Worm (Caenorhabditis elegans): Measurements from ENCODE around the gene pap-2.

The pap-2 gene

ce11 chrII:9573412-9573811, 35.8 kb downstream of the pap-2 start:
- no peak for TF ChIP-seq unc-62 (GFP tag; optimal IDR thresholded peaks at IDR 0.05)

ce11 chrII:9566045-9566444, 43.2 kb downstream of the pap-2 start:
- no peak for TF ChIP-seq unc-62 (GFP tag; optimal IDR thresholded peaks at IDR 0.05)

- no peak for TF ChIP-seq unc-62 (GFP tag; optimal IDR thresholded peaks at IDR 0.05)
Measured at ce11 chrII:9560895-9561294, 48.3 kb downstream of the pap-2 start.

- no peak for TF ChIP-seq unc-62 (GFP tag; optimal IDR thresholded peaks at IDR 0.05)
Measured at ce11 chrII:9559929-9560328, 49.3 kb downstream of the pap-2 start, which contains the start of gene F35H8.4. Gene F35H8.4, minus strand, starts transcription at chrII:9560029.

ce11 chrII:9558906-9559305, 50.3 kb downstream of the pap-2 start:
- TF ChIP-seq unc-62 (GFP tag; optimal IDR thresholded peaks at IDR 0.05), result no peak
